Fruit fly (Drosophila melanogaster) whole organism, embryonic: Measurements from ENCODE around the gene BCL7-like.

ENCODE experiments used
- Aef1 ChIP-seq: fragments of 200-800 bp; sonication (Bioruptor generic); IDR thresholded peaks from 3 replicates; pipeline ENCODE4 v1.3.6; 2022; ENCODE audit warnings: missing biosample characterization, missing genetic modification characterization
- Atf3 ChIP-seq: fragments of 200-800 bp; sonication (Bioruptor generic); optimal IDR thresholded peaks from 3 replicates; lab custom pipeline; 2016; ENCODE audit warnings: missing biosample characterization, missing genetic modification characterization
- CG11504 ChIP-seq: fragments of 200-800 bp; sonication (Bioruptor generic); optimal IDR thresholded peaks from 3 replicates; lab custom pipeline; 2019; ENCODE audit warnings: missing biosample characterization, mild to moderate bottlenecking, missing genetic modification characterization, moderate library complexity
- CG11723 ChIP-seq: fragments of 200-800 bp; sonication (Bioruptor generic); optimal IDR thresholded peaks from 2 replicates; lab custom pipeline; 2017; ENCODE audit warnings: missing biosample characterization, mild to moderate bottlenecking, missing genetic modification characterization
- CG13123 ChIP-seq: fragments of 200-800 bp; sonication (Bioruptor generic); optimal IDR thresholded peaks from 2 replicates; lab custom pipeline; 2016; ENCODE audit warnings: missing biosample characterization, missing genetic modification characterization
- CG13775 ChIP-seq: fragments of 200-800 bp; sonication (Bioruptor generic); optimal IDR thresholded peaks from 3 replicates; lab custom pipeline; 2017; ENCODE audit warnings: missing biosample characterization, mild to moderate bottlenecking, missing genetic modification characterization
- CG14014 ChIP-seq: fragments of 200-800 bp; sonication (Bioruptor generic); IDR thresholded peaks from 2 replicates; pipeline ENCODE4 v1.3.6; 2022; ENCODE audit warnings: missing biosample characterization, missing genetic modification characterization
- CG15479 ChIP-seq: fragments of 200-800 bp; sonication (Bioruptor generic); optimal IDR thresholded peaks from 3 replicates; lab custom pipeline; 2019; ENCODE audit warnings: missing biosample characterization, mild to moderate bottlenecking, missing genetic modification characterization, moderate library complexity
- CG1603 ChIP-seq: fragments of 200-800 bp; sonication (Bioruptor generic); optimal IDR thresholded peaks from 2 replicates; lab custom pipeline; 2019; ENCODE audit warnings: missing biosample characterization, mild to moderate bottlenecking, missing genetic modification characterization, moderate library complexity
- CG34376 ChIP-seq: fragments of 200-800 bp; sonication (Bioruptor generic); optimal IDR thresholded peaks from 2 replicates; lab custom pipeline; 2018; ENCODE audit warnings: missing biosample characterization, mild to moderate bottlenecking, missing genetic modification characterization
- CG34422 ChIP-seq: fragments of 200-800 bp; sonication (Bioruptor generic); IDR thresholded peaks from 3 replicates; pipeline ENCODE4 v1.3.6; 2022; ENCODE audit warnings: missing biosample characterization, missing genetic modification characterization
- CG3995 ChIP-seq: fragments of 200-800 bp; sonication (Bioruptor generic); optimal IDR thresholded peaks from 3 replicates; lab custom pipeline; 2016; ENCODE audit warnings: missing biosample characterization, missing genetic modification characterization
- CG42726 ChIP-seq: fragments of 200-800 bp; sonication (Bioruptor generic); IDR thresholded peaks from 2 replicates; pipeline ENCODE4 v1.3.6; 2022; ENCODE audit warnings: missing biosample characterization, missing genetic modification characterization; ENCODE audit not compliant: partially characterized antibody
- CG43689 ChIP-seq: fragments of 200-800 bp; sonication (Bioruptor generic); IDR thresholded peaks from 2 replicates; pipeline ENCODE4 v1.3.6; 2022; ENCODE audit warnings: missing biosample characterization, missing genetic modification characterization
- CG4424 ChIP-seq: fragments of 200-800 bp; sonication (Bioruptor generic); optimal IDR thresholded peaks from 3 replicates; lab custom pipeline; 2016; ENCODE audit warnings: missing biosample characterization, missing genetic modification characterization
- CG4707 ChIP-seq: fragments of 200-800 bp; sonication (Bioruptor generic); optimal IDR thresholded peaks from 2 replicates; lab custom pipeline; 2018; ENCODE audit warnings: missing biosample characterization, mild to moderate bottlenecking, missing genetic modification characterization, moderate library complexity
- CG7928 ChIP-seq: fragments of 200-800 bp; sonication (Bioruptor generic); optimal IDR thresholded peaks from 2 replicates; lab custom pipeline; 2017; ENCODE audit warnings: missing biosample characterization, mild to moderate bottlenecking, missing genetic modification characterization
- CG9797 ChIP-seq: fragments of 200-800 bp; sonication (Bioruptor generic); optimal IDR thresholded peaks from 3 replicates; lab custom pipeline; 2018; ENCODE audit warnings: missing biosample characterization, mild to moderate bottlenecking, missing genetic modification characterization
- CHES-1-like ChIP-seq: fragments of 200-800 bp; sonication (Bioruptor generic); optimal IDR thresholded peaks from 2 replicates; lab custom pipeline; 2016; ENCODE audit warnings: missing biosample characterization, missing genetic modification characterization
- Dek ChIP-seq: fragments of 200-800 bp; sonication (Bioruptor generic); optimal IDR thresholded peaks from 3 replicates; lab custom pipeline; 2019; ENCODE audit warnings: missing biosample characterization, mild to moderate bottlenecking, missing genetic modification characterization, moderate library complexity
- Dip2 ChIP-seq: fragments of 200-800 bp; sonication (Bioruptor generic); IDR thresholded peaks from 2 replicates; pipeline ENCODE4 v1.3.6; 2022; ENCODE audit warnings: missing biosample characterization, missing genetic modification characterization
- Fer1 ChIP-seq: fragments of 200-800 bp; sonication (Bioruptor generic); optimal IDR thresholded peaks from 2 replicates; lab custom pipeline; 2017; ENCODE audit warnings: missing biosample characterization, mild to moderate bottlenecking, missing genetic modification characterization
- Gug ChIP-seq: fragments of 200-800 bp; sonication (Bioruptor generic); IDR thresholded peaks from 4 replicates; pipeline ENCODE4 v1.3.6; 2022; ENCODE audit warnings: missing biosample characterization, missing genetic modification characterization
- Hand ChIP-seq: fragments of 200-800 bp; sonication (Bioruptor generic); optimal IDR thresholded peaks from 2 replicates; lab custom pipeline; 2017; ENCODE audit warnings: mild to moderate bottlenecking, missing biosample characterization, missing genetic modification reagents, missing genetic modification characterization
- HmgZ ChIP-seq: fragments of 200-800 bp; sonication (Bioruptor generic); optimal IDR thresholded peaks from 2 replicates; lab custom pipeline; 2018; ENCODE audit warnings: missing biosample characterization, mild to moderate bottlenecking, missing genetic modification characterization
- MESR4 ChIP-seq: fragments of 200-800 bp; sonication (Bioruptor generic); optimal IDR thresholded peaks from 2 replicates; lab custom pipeline; 2018; ENCODE audit warnings: missing biosample characterization, mild to moderate bottlenecking, missing genetic modification characterization, moderate library complexity
- Max ChIP-seq: fragments of 200-800 bp; sonication (Bioruptor generic); optimal IDR thresholded peaks from 2 replicates; lab custom pipeline; 2016; ENCODE audit warnings: missing biosample characterization, mild to moderate bottlenecking, missing genetic modification characterization
- Med ChIP-seq: fragments of 200-800 bp; sonication (Bioruptor generic); peaks from one replicate; lab custom pipeline; 2016; ENCODE audit warnings: missing biosample characterization, missing genetic modification characterization, mild to moderate bottlenecking, inconsistent platforms, moderate library complexity
- Mrtf ChIP-seq: fragments of 200-800 bp; sonication (Bioruptor generic); IDR thresholded peaks from 3 replicates; pipeline ENCODE4 v1.3.6; 2022; ENCODE audit warnings: missing biosample characterization, missing genetic modification characterization
- Opbp ChIP-seq: fragments of 200-800 bp; sonication (Bioruptor generic); IDR thresholded peaks from 3 replicates; pipeline ENCODE4 v1.3.6; 2022; ENCODE audit warnings: missing biosample characterization, missing genetic modification characterization; ENCODE audit not compliant: partially characterized antibody
- Sry-δ ChIP-seq: fragments of 200-800 bp; sonication (Bioruptor generic); optimal IDR thresholded peaks from 2 replicates; lab custom pipeline; 2016; ENCODE audit warnings: missing biosample characterization, missing genetic modification characterization
- Stat92E ChIP-seq, 3 experiments: fragments of >200 bp in 2 of 3; fragments of 200-800 bp in 1 of 3; sonication (Bioruptor generic) in 1 of 3; optimal IDR thresholded peaks; 2 replicates each; lab custom pipeline; 2017 to 2019; ENCODE audit warnings: missing biosample characterization in 3 of 3, missing genetic modification characterization in 3 of 3, mild to moderate bottlenecking in 1 of 3, moderate library complexity in 1 of 3
- Vsx1 ChIP-seq: fragments of 200-800 bp; sonication (Bioruptor generic); optimal IDR thresholded peaks from 2 replicates; lab custom pipeline; 2017; ENCODE audit warnings: missing biosample characterization, mild to moderate bottlenecking, missing genetic modification characterization, missing genetic modification reagents
- cas ChIP-seq: fragments of 200-800 bp; sonication (Bioruptor generic); IDR thresholded peaks from 2 replicates; pipeline ENCODE4 v1.3.6; 2022; ENCODE audit warnings: missing biosample characterization, missing genetic modification characterization
- ci ChIP-seq: fragments of 200-800 bp; sonication (Bioruptor generic); IDR thresholded peaks from 3 replicates; pipeline ENCODE4 v1.3.6; 2022; ENCODE audit warnings: missing biosample characterization, missing genetic modification characterization
- crc ChIP-seq: fragments of 200-800 bp; sonication (Bioruptor generic); optimal IDR thresholded peaks from 2 replicates; lab custom pipeline; 2016; ENCODE audit warnings: missing biosample characterization, missing genetic modification characterization
- crol ChIP-seq: fragments of 200-800 bp; sonication (Bioruptor generic); IDR thresholded peaks from 2 replicates; pipeline ENCODE4 v1.3.6; 2022; ENCODE audit warnings: missing biosample characterization, missing genetic modification characterization
- ewg ChIP-seq: fragments of 200-800 bp; sonication (Bioruptor generic); optimal IDR thresholded peaks from 3 replicates; lab custom pipeline; 2017; ENCODE audit warnings: mild to moderate bottlenecking, missing biosample characterization, missing genetic modification reagents, missing genetic modification characterization
- ham ChIP-seq: fragments of 200-800 bp; sonication (Bioruptor generic); IDR thresholded peaks from 2 replicates; pipeline ENCODE4 v1.3.6; 2022; ENCODE audit warnings: missing biosample characterization, missing genetic modification characterization
- hbn ChIP-seq: fragments of 200-800 bp; sonication (Bioruptor generic); IDR thresholded peaks from 2 replicates; pipeline ENCODE4 v1.3.6; 2022; ENCODE audit warnings: missing biosample characterization, missing genetic modification characterization; ENCODE audit not compliant: partially characterized antibody
- hth ChIP-seq: fragments of >200 bp; optimal IDR thresholded peaks from 2 replicates; lab custom pipeline; 2017; ENCODE audit warnings: inconsistent platforms
- jumu ChIP-seq: fragments of 200-800 bp; sonication (Bioruptor generic); optimal IDR thresholded peaks from 3 replicates; lab custom pipeline; 2016; ENCODE audit warnings: missing biosample characterization, missing genetic modification characterization
- mam ChIP-seq: fragments of 200-800 bp; sonication (Bioruptor generic); optimal IDR thresholded peaks from 3 replicates; lab custom pipeline; 2016; ENCODE audit warnings: missing biosample characterization, missing genetic modification characterization
- mld ChIP-seq: fragments of 200-800 bp; sonication (Bioruptor generic); IDR thresholded peaks from 3 replicates; pipeline ENCODE4 v1.3.6; 2022; ENCODE audit warnings: missing biosample characterization, missing genetic modification characterization; ENCODE audit not compliant: partially characterized antibody
- nerfin-1 ChIP-seq: fragments of 200-800 bp; sonication (Bioruptor generic); optimal IDR thresholded peaks from 3 replicates; lab custom pipeline; 2019; ENCODE audit warnings: missing biosample characterization, mild to moderate bottlenecking, missing genetic modification characterization, moderate library complexity
- oc ChIP-seq: fragments of 200-800 bp; sonication (Bioruptor generic); optimal IDR thresholded peaks from 2 replicates; lab custom pipeline; 2018; ENCODE audit warnings: missing biosample characterization, mild to moderate bottlenecking, missing genetic modification characterization, moderate library complexity
- org-1 ChIP-seq: fragments of 200-800 bp; sonication (Bioruptor generic); optimal IDR thresholded peaks from 2 replicates; lab custom pipeline; 2017; ENCODE audit warnings: missing biosample characterization, missing genetic modification characterization
- pros ChIP-seq: fragments of 200-800 bp; sonication (Bioruptor generic); optimal IDR thresholded peaks from 3 replicates; lab custom pipeline; 2019; ENCODE audit warnings: missing biosample characterization, mild to moderate bottlenecking, missing genetic modification characterization, moderate library complexity
- salm ChIP-seq: fragments of 200-800 bp; sonication (Bioruptor generic); optimal IDR thresholded peaks from 2 replicates; lab custom pipeline; 2018; ENCODE audit warnings: missing biosample characterization, mild to moderate bottlenecking, missing genetic modification characterization
- scrt ChIP-seq: fragments of 200-800 bp; sonication (Bioruptor generic); optimal IDR thresholded peaks from 2 replicates; lab custom pipeline; 2018; ENCODE audit warnings: missing biosample characterization, mild to moderate bottlenecking, missing genetic modification characterization, moderate library complexity
- sqz ChIP-seq: fragments of 200-800 bp; sonication (Bioruptor generic); optimal IDR thresholded peaks from 3 replicates; lab custom pipeline; 2018; ENCODE audit warnings: missing biosample characterization, mild to moderate bottlenecking, missing genetic modification characterization

BCL7-like gene

DNA sequence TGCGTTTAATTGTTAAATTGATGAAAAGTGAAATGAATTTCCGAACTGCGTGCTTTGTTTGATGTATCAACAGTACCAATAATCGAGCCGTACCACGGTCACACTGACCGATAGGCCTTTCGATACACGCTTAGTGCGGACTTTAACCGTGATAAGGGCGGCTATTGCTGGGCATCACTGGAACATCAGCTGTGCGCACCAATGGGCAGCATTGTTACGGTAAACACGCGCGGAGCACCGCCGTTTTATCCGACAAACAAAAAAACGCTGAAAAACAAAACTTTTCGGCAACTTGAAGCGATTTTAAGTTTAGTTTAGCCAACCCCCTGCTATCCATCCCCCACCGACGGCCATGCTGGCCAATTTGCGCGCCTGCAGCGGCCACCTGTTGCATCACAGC lies 37.3 kb upstream of the BCL7-like start, which contains the start of the genes c12.1 and c12.2 (continued):
- TF ChIP-seq crol (no peak), Atf3 (GFP tag; lab: Kevin White, UChicago) (no peak), Dip2 (GFP tag; lab: Robert Waterston, UW) (no peak), Fer1 (GFP tag; lab: Kevin White, UChicago) (peak; percentile 23), mam (no peak), hbn (GFP tag; lab: Robert Waterston, UW) (0 out of 2 replicates have a peak, but pooled peaks have one; percentile 34), Mrtf (GFP tag; lab: Robert Waterston, UW) (no peak), HmgZ (peak; percentile 75), pros (GFP tag; lab: Kevin White, UChicago) (no peak), crc (no peak), Stat92E (GFP tag; optimal IDR thresholded peaks at IDR 0.05; lab: Kevin White, UChicago) (no peak), jumu (peak; percentile 51), Max (GFP tag; lab: Kevin White, UChicago) (peak; percentile 64), MESR4 (GFP tag; lab: Kevin White, UChicago) (peak; percentile 86), CG7928 (GFP tag; lab: Kevin White, UChicago) (peak; percentile 1), Gug (no peak), Med (peak; percentile 89), salm (no peak), cas (GFP tag; lab: Robert Waterston, UW) (no peak), Opbp (GFP tag; lab: Robert Waterston, UW) (peak; percentile 74), CG4424 (GFP tag; lab: Kevin White, UChicago) (no peak), CG11504 (tag; lab: Kevin White, UChicago) (no peak), Hand (GFP tag; lab: Kevin White, UChicago) (no peak), nerfin-1 (tag; lab: Kevin White, UChicago) (peak; percentile 29), CG11723 (GFP tag; lab: Kevin White, UChicago) (no peak), CG13123 (GFP tag; lab: Kevin White, UChicago) (no peak), scrt (GFP tag; lab: Kevin White, UChicago) (peak; percentile 77), CG15479 (GFP tag; lab: Kevin White, UChicago) (no peak), CG34376 (peak; percentile 35), CG3995 (GFP tag; lab: Kevin White, UChicago) (peak; percentile 6), CG34422 (GFP tag; lab: Robert Waterston, UW) (peak; percentile 87), CG14014 (GFP tag; lab: Robert Waterston, UW) (no peak), CG43689 (GFP tag; lab: Robert Waterston, UW) (no peak), Aef1 (GFP tag; lab: Robert Waterston, UW) (no peak), CHES-1-like (peak; percentile 80), oc (no peak), CG1603 (tag; lab: Kevin White, UChicago) (no peak), hth (lab: Kevin White, UChicago) (no peak), CG42726 (GFP tag; lab: Robert Waterston, UW) (peak; percentile 72), ham (no peak), CG9797 (GFP tag; lab: Kevin White, UChicago) (peak; percentile 88), Vsx1 (GFP tag; lab: Kevin White, UChicago) (no peak), CG4707 (no peak), Dek (tag; lab: Kevin White, UChicago) (no peak), Sry-δ (peak; percentile 73), ci (GFP tag; lab: Robert Waterston, UW) (peak; percentile 51; the same call in 1 of the 3 replicates), ewg (no peak), org-1 (GFP tag; lab: Kevin White, UChicago) (no peak), sqz (no peak), mld (no peak), CG13775 (GFP tag; lab: Kevin White, UChicago) (no peak)
